Comparison of ENCODE assay signal across 4 fruit fly cellular contexts in genomic region chr3R:24496084-24496483, dm6.
A peak's percentile ranks its signal among the peaks of the same experiment; 100 is the strongest.
TF ChIP-seq lines count a peak whose summit lies in the region.

No protein-coding gene starts in this region.

- TF ChIP-seq CTCF in whole organism, embryonic (GFP tag; optimal IDR thresholded peaks at IDR 0.05; lab: Kevin White, UChicago) = no peak

TF ChIP-seq in whole organism, embryonic, 481 proteins besides CTCF, POLR2A, EP300 and RAD21:
- TF ChIP-seq Ets65A (GFP tag; lab: Kevin White, UChicago) (peak; percentile 67), Sox100B (GFP tag; optimal IDR thresholded peaks at IDR 0.05; lab: Kevin White, UChicago) (no peak), CG12299 (tag; optimal IDR thresholded peaks at IDR 0.05; lab: Kevin White, UChicago) (no peak), CG32772 (GFP tag; IDR thresholded peaks at IDR 0.05; lab: Robert Waterston, UW) (0 out of 2 replicates have a peak, but pooled peaks have one; percentile 5)

TF ChIP-seq in whole organism, prepupa, 60 proteins besides CTCF, POLR2A, EP300 and RAD21 (continues in another document):
- peak; percentile 36 for TF ChIP-seq CG8632 (GFP tag; optimal IDR thresholded peaks at IDR 0.05; lab: Kevin White, UChicago)
- TF ChIP-seq Hr39 (GFP tag; optimal IDR thresholded peaks at IDR 0.05; lab: Kevin White, UChicago) = peak; percentile 43
- no peak for TF ChIP-seq CG6854 (GFP tag; optimal IDR thresholded peaks at IDR 0.05; lab: Kevin White, UChicago)
- TF ChIP-seq CG6792 (GFP tag; optimal IDR thresholded peaks at IDR 0.05; lab: Kevin White, UChicago) = peak; percentile 48
- peak; percentile 71 for TF ChIP-seq svp (GFP tag; lab: Kevin White, UChicago)
- TF ChIP-seq spab (GFP tag; optimal IDR thresholded peaks at IDR 0.05; lab: Kevin White, UChicago) = peak; percentile 50
- no peak for TF ChIP-seq CG9139 (GFP tag; optimal IDR thresholded peaks at IDR 0.05; lab: Kevin White, UChicago)
- no peak for TF ChIP-seq Lpt (GFP tag; optimal IDR thresholded peaks at IDR 0.05; lab: Kevin White, UChicago)
- no peak for TF ChIP-seq CG6276 (GFP tag; optimal IDR thresholded peaks at IDR 0.05; lab: Kevin White, UChicago)
- TF ChIP-seq CG3032 (tag; optimal IDR thresholded peaks at IDR 0.05; lab: Kevin White, UChicago) = no peak
- no peak for TF ChIP-seq vri (GFP tag; optimal IDR thresholded peaks at IDR 0.05; lab: Kevin White, UChicago)
- peak; percentile 40 for TF ChIP-seq lz (GFP tag; optimal IDR thresholded peaks at IDR 0.05; lab: Kevin White, UChicago)
- TF ChIP-seq CG6163 (GFP tag; IDR thresholded peaks at IDR 0.05; lab: Robert Waterston, UW) = no peak
- TF ChIP-seq acj6 (GFP tag; optimal IDR thresholded peaks at IDR 0.05; lab: Kevin White, UChicago) = peak; percentile 55
- no peak for TF ChIP-seq CG11902 (GFP tag; optimal IDR thresholded peaks at IDR 0.05; lab: Kevin White, UChicago)
- TF ChIP-seq CG6808 (GFP tag; optimal IDR thresholded peaks at IDR 0.05; lab: Kevin White, UChicago) = peak; percentile 45
- peak; percentile 79 for TF ChIP-seq Eip78C (GFP tag; lab: Kevin White, UChicago)
- no peak for TF ChIP-seq Blimp-1 (GFP tag; optimal IDR thresholded peaks at IDR 0.05; lab: Kevin White, UChicago)
- TF ChIP-seq fd85E (GFP tag; optimal IDR thresholded peaks at IDR 0.05; lab: Kevin White, UChicago) = no peak
- no peak for TF ChIP-seq fkh (GFP tag; optimal IDR thresholded peaks at IDR 0.05; lab: Kevin White, UChicago)
- peak; percentile 36 for TF ChIP-seq Smox (GFP tag; optimal IDR thresholded peaks at IDR 0.05; lab: Kevin White, UChicago)
- TF ChIP-seq CG11762 (GFP tag; optimal IDR thresholded peaks at IDR 0.05; lab: Kevin White, UChicago; ENCODE audit: insufficient read depth) = no peak
- TF ChIP-seq CG3919 (GFP tag; optimal IDR thresholded peaks at IDR 0.05; lab: Kevin White, UChicago) = peak; percentile 61
- peak; percentile 44; the same call in 1 of the 3 replicates for TF ChIP-seq CG8119 (GFP tag; IDR thresholded peaks at IDR 0.05; lab: Robert Waterston, UW)
- TF ChIP-seq Sox102F (GFP tag; optimal IDR thresholded peaks at IDR 0.05; lab: Kevin White, UChicago) = no peak
- no peak for TF ChIP-seq dac (GFP tag; optimal IDR thresholded peaks at IDR 0.05; lab: Kevin White, UChicago)
- TF ChIP-seq cyc (GFP tag; optimal IDR thresholded peaks at IDR 0.05; lab: Kevin White, UChicago) = peak; percentile 48
- TF ChIP-seq topi (GFP tag; optimal IDR thresholded peaks at IDR 0.05; lab: Kevin White, UChicago) = peak; percentile 51
- peak; percentile 29 for TF ChIP-seq Sox14 (GFP tag; optimal IDR thresholded peaks at IDR 0.05; lab: Kevin White, UChicago)
- peak; percentile 47 for TF ChIP-seq pdm3 (GFP tag; optimal IDR thresholded peaks at IDR 0.05; lab: Kevin White, UChicago)

TF ChIP-seq in whole organism, pupa, 21 proteins besides CTCF, POLR2A, EP300 and RAD21:
- TF ChIP-seq CG17806 (tag; optimal IDR thresholded peaks at IDR 0.05; lab: Kevin White, UChicago) (no peak), CG13204 (GFP tag; optimal IDR thresholded peaks at IDR 0.05; lab: Kevin White, UChicago) (no peak), EcR (GFP tag; optimal IDR thresholded peaks at IDR 0.05; lab: Kevin White, UChicago) (no peak), CG8159 (tag; optimal IDR thresholded peaks at IDR 0.05; lab: Kevin White, UChicago) (peak; percentile 68), CG32121 (GFP tag; IDR thresholded peaks at IDR 0.05; lab: Robert Waterston, UW) (no peak), CG8301 (tag; optimal IDR thresholded peaks at IDR 0.05; lab: Kevin White, UChicago) (no peak), CG4496 (GFP tag; IDR thresholded peaks at IDR 0.05; lab: Robert Waterston, UW) (0 out of 3 replicates have a peak, but pooled peaks have one; percentile 50), CG15710 (tag; optimal IDR thresholded peaks at IDR 0.05; lab: Kevin White, UChicago) (peak; percentile 57), CG9948 (tag; optimal IDR thresholded peaks at IDR 0.05; lab: Kevin White, UChicago) (no peak), CG14655 (GFP tag; optimal IDR thresholded peaks at IDR 0.05; lab: Kevin White, UChicago) (peak; percentile 40), CG10348 (GFP tag; IDR thresholded peaks at IDR 0.05; lab: Robert Waterston, UW) (no peak), Pif1B (GFP tag; optimal IDR thresholded peaks at IDR 0.05; lab: Kevin White, UChicago) (no peak), CG34367 (tag; optimal IDR thresholded peaks at IDR 0.05; lab: Kevin White, UChicago) (peak; percentile 47), Pif1A (GFP tag; optimal IDR thresholded peaks at IDR 0.05; lab: Kevin White, UChicago) (peak; percentile 48), CG12605 (GFP tag; IDR thresholded peaks at IDR 0.05; lab: Robert Waterston, UW) (no peak), fd96Ca (GFP tag; IDR thresholded peaks at IDR 0.05; lab: Robert Waterston, UW) (0 out of 3 replicates have a peak, but pooled peaks have one; percentile 49), Ets98B (GFP tag; IDR thresholded peaks at IDR 0.05; lab: Robert Waterston, UW) (0 out of 2 replicates have a peak, but pooled peaks have one; percentile 24), Snoo (tag; optimal IDR thresholded peaks at IDR 0.05; lab: Kevin White, UChicago) (no peak), rn (GFP tag; IDR thresholded peaks at IDR 0.05; lab: Robert Waterston, UW) (0 out of 2 replicates have a peak, but pooled peaks have one; percentile 9), D1 (tag; optimal IDR thresholded peaks at IDR 0.05; lab: Kevin White, UChicago) (no peak), gl (tag; optimal IDR thresholded peaks at IDR 0.05; lab: Kevin White, UChicago) (no peak)
TF ChIP-seq in whole organism, pupa: peak in this region for 9.

TF ChIP-seq in whole organism, wandering third instar larva, 38 proteins besides CTCF, POLR2A, EP300 and RAD21:
- TF ChIP-seq CG32264 (GFP tag; optimal IDR thresholded peaks at IDR 0.05; lab: Kevin White, UChicago) = no peak
- peak in 1 of 2 experiments; percentile 49 for TF ChIP-seq foxo (GFP tag; optimal IDR thresholded peaks at IDR 0.05; lab: Kevin White, UChicago)
- TF ChIP-seq rgr (GFP tag; optimal IDR thresholded peaks at IDR 0.05; lab: Kevin White, UChicago) = peak; percentile 40
- TF ChIP-seq Mio (GFP tag; optimal IDR thresholded peaks at IDR 0.05; lab: Kevin White, UChicago) = no peak
- TF ChIP-seq dl (GFP tag; optimal IDR thresholded peaks at IDR 0.05; lab: Kevin White, UChicago; ENCODE audit: insufficient read depth in 1 of 2, partially characterized antibody in 2 of 2) = no peak
- TF ChIP-seq woc (GFP tag; optimal IDR thresholded peaks at IDR 0.05; lab: Kevin White, UChicago) = no peak
- peak; percentile 47 for TF ChIP-seq HLH106 (tag; optimal IDR thresholded peaks at IDR 0.05; lab: Kevin White, UChicago)
- TF ChIP-seq Myc (optimal IDR thresholded peaks at IDR 0.05; lab: Kevin White, UChicago) = no peak
- TF ChIP-seq ey (GFP tag; optimal IDR thresholded peaks at IDR 0.05; lab: Kevin White, UChicago) = peak; percentile 41
- TF ChIP-seq Sp1 (GFP tag; optimal IDR thresholded peaks at IDR 0.05; lab: Kevin White, UChicago) = peak; percentile 26
- TF ChIP-seq fru (GFP tag; optimal IDR thresholded peaks at IDR 0.05; lab: Kevin White, UChicago) = peak; percentile 52
- peak; percentile 52 for TF ChIP-seq h (GFP tag; optimal IDR thresholded peaks at IDR 0.05; lab: Kevin White, UChicago)

Comparison
In these comparisons a context has a peak if more than half of its experiments do, and no peak if none do; other contexts are left out.
1. Of the 7 proteins assayed by ChIP-seq in both whole organism, embryonic and whole organism, prepupa: peak only in whole organism, embryonic: none; only in whole organism, prepupa: CG16779 and Hr39; in both: none; in neither: 5.